Worm (Caenorhabditis elegans) whole organism, early embryonic: ENCODE data around the gene M176.11.

ENCODE experiments used
- ama-1 ChIP-seq: fragments of 150-350 bp; optimal IDR thresholded peaks from 2 replicates; lab custom pipeline; 2014
- hnd-1 ChIP-seq: sonication (generic microtip); optimal IDR thresholded peaks from 2 replicates; lab custom pipeline; 2016; ENCODE audit warnings: missing genetic modification characterization, missing compliant biosample characterization
- pes-1 ChIP-seq: fragments of 200-800 bp; sonication (Bioruptor generic); IDR thresholded peaks from 2 replicates; pipeline ENCODE4 v1.3.6; 2022; ENCODE audit warnings: missing genetic modification reagents, missing genetic modification characterization, missing compliant biosample characterization
- sea-1 ChIP-seq: fragments of 200-800 bp; sonication (Bioruptor generic); conservative IDR thresholded peaks from 2 replicates; pipeline ENCODE4 v1.3.6; 2022; ENCODE audit warnings: missing genetic modification characterization, missing compliant biosample characterization

DNA sequence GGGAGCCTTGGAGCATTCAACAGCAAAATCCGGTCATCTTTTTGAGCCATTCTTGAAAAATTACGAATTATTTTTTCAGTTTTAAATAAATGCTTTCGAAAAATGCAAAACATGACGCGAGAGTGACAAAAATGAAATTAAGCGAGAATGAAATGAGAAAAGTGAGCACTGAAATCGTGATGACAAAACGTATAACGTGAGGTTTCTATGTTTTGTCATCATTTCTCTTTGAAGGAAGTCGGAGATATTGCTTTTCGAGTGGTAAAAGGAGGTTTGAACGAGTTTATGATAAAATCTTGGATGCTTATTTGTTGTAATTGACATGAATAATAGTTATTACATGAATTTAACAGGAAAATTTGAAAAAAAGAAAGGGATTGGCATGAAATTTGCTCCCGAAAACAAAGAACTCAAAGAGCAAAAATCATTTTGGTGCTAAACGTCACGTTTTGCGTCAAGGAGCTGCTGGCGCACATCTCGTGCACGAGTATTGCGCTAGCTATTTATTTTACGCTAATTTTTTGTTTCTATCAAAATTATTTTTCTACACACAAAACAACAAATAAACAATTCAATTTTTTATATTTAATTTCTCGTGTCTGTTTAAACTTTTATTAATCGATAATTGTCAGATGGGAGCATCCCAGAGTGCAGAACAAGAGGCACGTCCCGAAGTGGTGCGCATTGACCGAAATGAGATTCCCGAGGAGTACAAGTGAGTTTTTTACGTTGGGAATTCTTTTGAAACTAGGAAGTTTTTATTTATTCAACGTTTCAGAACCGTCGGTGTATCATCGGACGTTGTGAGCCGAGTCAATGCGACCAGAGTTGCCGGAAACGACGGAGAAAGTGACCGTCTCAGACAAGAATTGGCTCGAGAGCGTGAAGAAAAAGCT is 5.4 kb upstream of the M176.11 start, which contains the start of the genes gss-1 and chch-3:
- TF ChIP-seq ama-1 (lab: Kevin White, UChicago): no peak
- no peak for TF ChIP-seq pes-1 (GFP tag; lab: Robert Waterston, UW)
- no peak for TF ChIP-seq sea-1 (GFP tag; lab: Robert Waterston, UW)
- no peak for TF ChIP-seq hnd-1 (tag; lab: Kevin White, UChicago)
